Worm (Caenorhabditis elegans) whole organism, young adult: Measurements from ENCODE around the gene T19D12.6.

ENCODE experiments used
- F52B5.7 ChIP-seq: sonication (generic microtip); optimal IDR thresholded peaks from 2 replicates; lab custom pipeline; 2016; ENCODE audit warnings: mild to moderate bottlenecking, missing genetic modification characterization, missing compliant biosample characterization
- F55B11.4 ChIP-seq: sonication (generic microtip); optimal IDR thresholded peaks from 2 replicates; lab custom pipeline; 2016; ENCODE audit warnings: missing compliant biosample characterization, missing genetic modification characterization, borderline replicate concordance; ENCODE audit not compliant: insufficient read depth
- chd-7 ChIP-seq: sonication (generic microtip); optimal IDR thresholded peaks from 2 replicates; lab custom pipeline; 2016; ENCODE audit warnings: mild to moderate bottlenecking, missing genetic modification characterization, moderate library complexity, missing compliant biosample characterization
- dpl-1 ChIP-seq: fragments of 150-350 bp; optimal IDR thresholded peaks from 2 replicates; lab custom pipeline; 2014; ENCODE audit warnings: missing biosample characterization, missing genetic modification reagents, missing genetic modification characterization
- nhr-120 ChIP-seq: fragments of 200-800 bp; sonication (Bioruptor generic); IDR thresholded peaks from 2 replicates; pipeline ENCODE4 v1.3.6; 2022; ENCODE audit warnings: missing genetic modification characterization, missing compliant biosample characterization
- unc-62 ChIP-seq: fragments of 150-350 bp; optimal IDR thresholded peaks from 2 replicates; lab custom pipeline; 2014; ENCODE audit warnings: missing biosample characterization, missing genetic modification reagents, missing genetic modification characterization
- ztf-25 ChIP-seq: fragments of 200-800 bp; sonication (Bioruptor generic); IDR thresholded peaks from 2 replicates; pipeline ENCODE4 v1.3.6; 2022; ENCODE audit warnings: missing genetic modification reagents, missing genetic modification characterization, missing compliant biosample characterization
- ztf-26 ChIP-seq: sonication (generic microtip); optimal IDR thresholded peaks from 2 replicates; lab custom pipeline; 2017; ENCODE audit warnings: missing genetic modification characterization, missing compliant biosample characterization

DNA sequence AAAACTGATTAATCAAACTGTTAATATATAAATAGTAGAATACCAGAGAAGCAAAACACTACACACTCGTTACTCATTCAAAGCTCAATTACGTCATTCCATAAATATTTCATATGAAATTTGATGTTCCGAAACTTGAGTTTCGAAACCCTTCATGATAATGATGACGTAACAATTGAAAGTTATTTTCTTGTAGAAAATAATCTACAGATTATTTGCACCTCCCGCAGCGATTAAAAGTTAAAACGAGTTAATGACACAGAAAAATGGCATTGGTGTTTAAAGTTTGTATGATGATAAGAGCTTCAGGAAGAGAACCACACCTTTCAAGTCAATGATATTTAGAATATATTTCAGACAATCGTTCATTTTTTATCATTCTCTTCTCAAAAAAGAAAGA lies 31.0 kb upstream of the T19D12.6 start, which contains the start of gene H43E16.1:
- no peak for TF ChIP-seq F52B5.7 (tag; lab: Kevin White, UChicago)
- TF ChIP-seq F55B11.4 (tag; lab: Kevin White, UChicago), result no peak
- TF ChIP-seq ztf-26 (tag; lab: Kevin White, UChicago), result no peak
- no peak for TF ChIP-seq chd-7 (tag; lab: Kevin White, UChicago)
- no peak for TF ChIP-seq unc-62 (GFP tag; lab: Kevin White, UChicago)
- TF ChIP-seq ztf-25 (GFP tag; lab: Robert Waterston, UW), result no peak
- no peak for TF ChIP-seq nhr-120 (GFP tag; lab: Robert Waterston, UW)
- no peak for TF ChIP-seq dpl-1 (GFP tag; lab: Kevin White, UChicago)
